Worm (Caenorhabditis elegans) whole organism, midembryonic: ENCODE measurements around the gene C47E12.13.

Source experiments
- T22C8.4 ChIP-seq: fragments of 200-800 bp; sonication (Bioruptor generic); IDR thresholded peaks from 2 replicates; pipeline ENCODE4 v1.3.6; 2022; ENCODE audit warnings: missing genetic modification characterization, missing compliant biosample characterization
- cog-1 ChIP-seq: sonication (generic microtip); optimal IDR thresholded peaks from 2 replicates; lab custom pipeline; 2016; ENCODE audit warnings: missing genetic modification characterization, missing compliant biosample characterization
- flt-1 ChIP-seq: fragments of 200-800 bp; sonication (Bioruptor generic); IDR thresholded peaks from 2 replicates; pipeline ENCODE4 v1.3.6; 2022; ENCODE audit warnings: missing genetic modification characterization, missing compliant biosample characterization
- klf-2 ChIP-seq: fragments of 200-800 bp; sonication (Bioruptor generic); conservative IDR thresholded peaks from 2 replicates; pipeline ENCODE4 v1.3.6; 2022; ENCODE audit warnings: missing genetic modification reagents, missing genetic modification characterization, missing compliant biosample characterization
- med-1 ChIP-seq: sonication (generic microtip); optimal IDR thresholded peaks from 2 replicates; lab custom pipeline; 2017; ENCODE audit warnings: missing genetic modification characterization, mild to moderate bottlenecking, missing compliant biosample characterization, antibody characterized with exemption, missing genetic modification reagents; ENCODE audit not compliant: insufficient read depth
- ref-1 ChIP-seq: fragments of 200-800 bp; sonication (Bioruptor generic); conservative IDR thresholded peaks from 2 replicates; pipeline ENCODE4 v1.3.6; 2022; ENCODE audit warnings: missing genetic modification reagents, missing genetic modification characterization, missing compliant biosample characterization
- tab-1 ChIP-seq: fragments of 200-800 bp; sonication (Bioruptor generic); IDR thresholded peaks from 2 replicates; pipeline ENCODE4 v1.3.6; 2022; ENCODE audit warnings: missing genetic modification characterization, missing compliant biosample characterization
- ztf-23 ChIP-seq: fragments of 200-800 bp; sonication (Bioruptor generic); IDR thresholded peaks from 2 replicates; pipeline ENCODE4 v1.3.6; 2022; ENCODE audit warnings: missing genetic modification reagents, missing genetic modification characterization, missing compliant biosample characterization
- ztf-29 ChIP-seq: fragments of 200-800 bp; sonication (Bioruptor generic); IDR thresholded peaks from 2 replicates; pipeline ENCODE4 v1.3.6; 2022; ENCODE audit warnings: missing genetic modification reagents, missing genetic modification characterization, missing compliant biosample characterization

- TF ChIP-seq cog-1 (tag; lab: Kevin White, UChicago) (no peak), flt-1 (GFP tag; lab: Robert Waterston, UW) (no peak), klf-2 (GFP tag; lab: Robert Waterston, UW) (no peak), tab-1 (no peak), ztf-29 (no peak), med-1 (no peak), T22C8.4 (GFP tag; lab: Robert Waterston, UW) (no peak), ztf-23 (no peak), ref-1 (GFP tag; lab: Robert Waterston, UW) (no peak)
Measured at ce11 chrIV:9977602-9978172, 29.0 kb downstream of the C47E12.13 start, which contains the start of gene dhp-2.
